Fruit fly (Drosophila melanogaster) S2 (cell line): Measurements from ENCODE around the gene Cpr23B.

ENCODE experiments used
- CG8478 ChIP-seq: fragments of >200 bp; optimal IDR thresholded peaks from 2 replicates; lab custom pipeline; 2018
- CTCF ChIP-seq, 2 experiments: fragments of >200 bp; optimal IDR thresholded peaks; 2 replicates each; lab custom pipeline; 2018

Cpr23B gene

dm6 chr2L:2861140-2861884 lies 23.1 kb downstream of the Cpr23B start:
- no peak for TF ChIP-seq CTCF (optimal IDR thresholded peaks at IDR 0.05; lab: Kevin White, UChicago)
- TF ChIP-seq CG8478 (lab: Kevin White, UChicago): no peak

- TF ChIP-seq CTCF (optimal IDR thresholded peaks at IDR 0.05; lab: Kevin White, UChicago): no peak
- no peak for TF ChIP-seq CG8478 (lab: Kevin White, UChicago)
These were observed 23.8 kb downstream of the Cpr23B start for dm6 chr2L:2861885-2862620.

- TF ChIP-seq CTCF (optimal IDR thresholded peaks at IDR 0.05; lab: Kevin White, UChicago) (no peak), CG8478 (lab: Kevin White, UChicago) (no peak)
These were observed 24.4 kb downstream of the Cpr23B start for dm6 chr2L:2862621-2862962.

dm6 chr2L:2864601-2865000 lies 26.4 kb downstream of the Cpr23B start:
- TF ChIP-seq CTCF (optimal IDR thresholded peaks at IDR 0.05; lab: Kevin White, UChicago) (no peak), CG8478 (lab: Kevin White, UChicago) (no peak)

- TF ChIP-seq CG8478 (lab: Kevin White, UChicago) (no peak), CTCF (optimal IDR thresholded peaks at IDR 0.05; lab: Kevin White, UChicago) (no peak)
These were observed 27.5 kb downstream of the Cpr23B start for dm6 chr2L:2865560-2866309.

- no peak for TF ChIP-seq CG8478 (lab: Kevin White, UChicago)
These were observed 30.9 kb downstream of the Cpr23B start, which contains the start of gene CG8813 for dm6 chr2L:2869008-2869702. CG8813 (plus strand) TSS chr2L:2869652.

- TF ChIP-seq CTCF (optimal IDR thresholded peaks at IDR 0.05; lab: Kevin White, UChicago) (no peak), CG8478 (lab: Kevin White, UChicago) (no peak)
These were observed 34.2 kb downstream of the Cpr23B start for dm6 chr2L:2872309-2872932.

dm6 chr2L:2872968-2873728 lies 34.9 kb downstream of the Cpr23B start:
- TF ChIP-seq CTCF (optimal IDR thresholded peaks at IDR 0.05; lab: Kevin White, UChicago): no peak
- no peak for TF ChIP-seq CG8478 (lab: Kevin White, UChicago)

- TF ChIP-seq CG8478 (lab: Kevin White, UChicago) (no peak), CTCF (optimal IDR thresholded peaks at IDR 0.05; lab: Kevin White, UChicago) (no peak)
These were observed 35.5 kb downstream of the Cpr23B start for dm6 chr2L:2873729-2874127.

dm6 chr2L:2874185-2874541 lies 36.0 kb downstream of the Cpr23B start, which contains the start of gene Ifrd1:
Ifrd1 (minus strand) TSS chr2L:2874489.
- TF ChIP-seq CG8478 (lab: Kevin White, UChicago) (no peak), CTCF (optimal IDR thresholded peaks at IDR 0.05; lab: Kevin White, UChicago) (no peak)

dm6 chr2L:2874542-2875194 lies 36.5 kb downstream of the Cpr23B start, which contains the start of gene CG8814:
CG8814 (plus strand) TSS chr2L:2874890.
- no peak for TF ChIP-seq CTCF (optimal IDR thresholded peaks at IDR 0.05; lab: Kevin White, UChicago)

- TF ChIP-seq CG8478 (lab: Kevin White, UChicago) (no peak), CTCF (optimal IDR thresholded peaks at IDR 0.05; lab: Kevin White, UChicago) (no peak)
These were observed 40.0 kb downstream of the Cpr23B start, which contains the start of the genes Prx6a and Sbat for dm6 chr2L:2878188-2878587. Prx6a (minus strand) TSS chr2L:2878232. Sbat (plus strand) TSS chr2L:2878344.

dm6 chr2L:2878859-2879258 lies 40.6 kb downstream of the Cpr23B start, which contains the start of gene RabGGTb:
RabGGTb (plus strand) TSS chr2L:2879112.
- TF ChIP-seq CG8478 (lab: Kevin White, UChicago) (no peak), CTCF (optimal IDR thresholded peaks at IDR 0.05; lab: Kevin White, UChicago) (no peak)
